Fruit fly (Drosophila melanogaster): ENCODE data around the gene Cdk12.
A peak's percentile ranks its signal among the peaks of the same experiment; 100 is the strongest.
"Not testable (repeated sequence)": the region's sequence is repeated elsewhere in the genome, so short reads cannot be mapped to it uniquely, and the experiment has no call there.

Cdk12 gene

dm6 chr3L:21496865-21497634, 19.1 kb upstream of the Cdk12 start, which contains the start of gene Hr78 (continued):
- TF ChIP-seq slbo (GFP tag; IDR thresholded peaks at IDR 0.05) (peak; percentile 74), dati (GFP tag; IDR thresholded peaks at IDR 0.05) (no peak), gt (GFP tag; IDR thresholded peaks at IDR 0.05) (0 out of 2 replicates have a peak, but pooled peaks have one; percentile 28), CG18262 (tag; optimal IDR thresholded peaks at IDR 0.05) (peak; percentile 91), CG9797 (GFP tag; optimal IDR thresholded peaks at IDR 0.05) (peak; percentile 88), wek (GFP tag; optimal IDR thresholded peaks at IDR 0.05) (no peak), CG31441 (GFP tag; IDR thresholded peaks at IDR 0.05) (peak; percentile 89), Dll (GFP tag; IDR thresholded peaks at IDR 0.05; ENCODE audit: partially characterized antibody) (no peak), Adf1 (GFP tag; IDR thresholded peaks at IDR 0.05) (no peak; the same call in 1 of the 2 replicates), CG10321 (GFP tag; IDR thresholded peaks at IDR 0.05) (peak; percentile 64), tap (tag; optimal IDR thresholded peaks at IDR 0.05) (peak; percentile 69), Atf-2 (GFP tag; optimal IDR thresholded peaks at IDR 0.05) (no peak), sens (GFP tag) (peak; percentile 88), Myb (GFP tag; optimal IDR thresholded peaks at IDR 0.05) (peak; percentile 9), mam (GFP tag; optimal IDR thresholded peaks at IDR 0.05) (no peak), CG11696 (GFP tag; IDR thresholded peaks at IDR 0.05) (peak; percentile 98), Ada2b (GFP tag; IDR thresholded peaks at IDR 0.05) (peak; percentile 63), TFAM (GFP tag; optimal IDR thresholded peaks at IDR 0.05) (no peak), tio (GFP tag; optimal IDR thresholded peaks at IDR 0.05) (peak; percentile 71), HHEX (GFP tag; optimal IDR thresholded peaks at IDR 0.05) (peak; percentile 81), caup (GFP tag; optimal IDR thresholded peaks at IDR 0.05; ENCODE audit: severe bottlenecking) (peak; percentile 86), Deaf1 (tag; optimal IDR thresholded peaks at IDR 0.05) (peak; percentile 69), Rx (GFP tag; IDR thresholded peaks at IDR 0.05) (peak; percentile 59), wor (GFP tag; IDR thresholded peaks at IDR 0.05) (no peak), ato (GFP tag; IDR thresholded peaks at IDR 0.05; ENCODE audit: partially characterized antibody) (no peak), CG16813 (GFP tag; IDR thresholded peaks at IDR 0.05; ENCODE audit: partially characterized antibody) (no peak)

- TF ChIP-seq D19A (tag; optimal IDR thresholded peaks at IDR 0.05) (peak; percentile 80), CG12769 (tag; optimal IDR thresholded peaks at IDR 0.05) (peak; percentile 33), Pdp1 (GFP tag; optimal IDR thresholded peaks at IDR 0.05) (peak in 1 of 2 experiments; percentile 40), cg (GFP tag; optimal IDR thresholded peaks at IDR 0.05) (peak; percentile 71), CG10543 (GFP tag; optimal IDR thresholded peaks at IDR 0.05) (peak; percentile 14), CG8290 (tag; optimal IDR thresholded peaks at IDR 0.05) (peak in 1 of 2 experiments; percentile 8), Gug (GFP tag; IDR thresholded peaks at IDR 0.05) (0 out of 4 replicates have a peak, but pooled peaks have one; percentile 23), chm (GFP tag; IDR thresholded peaks at IDR 0.05) (0 out of 2 replicates have a peak, but pooled peaks have one; percentile 33), Dfd (GFP tag; optimal IDR thresholded peaks at IDR 0.05) (peak in 1 of 2 experiments; percentile 69), CG9932 (GFP tag; IDR thresholded peaks at IDR 0.05) (peak; percentile 29; the same call in 1 of the 2 replicates), slbo (GFP tag; IDR thresholded peaks at IDR 0.05) (peak; percentile 46), CG13894 (tag; optimal IDR thresholded peaks at IDR 0.05) (peak; percentile 4), sd (tag; optimal IDR thresholded peaks at IDR 0.05) (peak; percentile 51), CG6689 (GFP tag; IDR thresholded peaks at IDR 0.05) (0 out of 2 replicates have a peak, but pooled peaks have one; percentile 6), Med (GFP tag) (peak; percentile 56), sug (tag; optimal IDR thresholded peaks at IDR 0.05) (peak; percentile 84), Trl (optimal IDR thresholded peaks at IDR 0.05) (peak in 1 of 2 experiments; percentile 33)
- not testable (repeated sequence) for TF ChIP-seq CG8290, Trl (GFP tag; optimal IDR thresholded peaks at IDR 0.05)
Observed at dm6 chr3L:21498450-21499027, 17.6 kb upstream of the Cdk12 start.

All from whole organism, embryonic.